Worm (Caenorhabditis elegans) whole organism, L2 larva: ENCODE data around the gene F01G10.6.

Experiments used
- F13H6.1 ChIP-seq: sonication (generic microtip); optimal IDR thresholded peaks from 2 replicates; lab custom pipeline; 2016; ENCODE audit warnings: missing genetic modification characterization, missing compliant biosample characterization
- ZK546.5 ChIP-seq: sonication (generic microtip); optimal IDR thresholded peaks from 2 replicates; lab custom pipeline; 2017; ENCODE audit warnings: missing biosample characterization, missing genetic modification characterization
- aly-2 ChIP-seq: fragments of 150-350 bp; optimal IDR thresholded peaks from 2 replicates; lab custom pipeline; 2014; ENCODE audit warnings: missing biosample characterization, missing genetic modification characterization
- ama-1 ChIP-seq: fragments of 150-350 bp; optimal IDR thresholded peaks from 2 replicates; lab custom pipeline; 2018; ENCODE audit warnings: inconsistent platforms
- blmp-1 ChIP-seq: sonication (generic microtip); optimal IDR thresholded peaks from 2 replicates; lab custom pipeline; 2017; ENCODE audit warnings: missing genetic modification characterization, mild to moderate bottlenecking, missing compliant biosample characterization, antibody characterized with exemption, moderate library complexity; ENCODE audit not compliant: insufficient read depth
- ceh-16 ChIP-seq: fragments of 150-350 bp; optimal IDR thresholded peaks from 2 replicates; lab custom pipeline; 2014; ENCODE audit warnings: missing biosample characterization, missing genetic modification characterization
- ceh-82 ChIP-seq: fragments of 150-350 bp; optimal IDR thresholded peaks from 2 replicates; lab custom pipeline; 2014; ENCODE audit warnings: missing biosample characterization, missing genetic modification characterization
- crh-2 ChIP-seq: sonication (generic microtip); optimal IDR thresholded peaks from 2 replicates; lab custom pipeline; 2017; ENCODE audit warnings: missing biosample characterization, missing genetic modification characterization
- elt-1 ChIP-seq: fragments of 150-350 bp; optimal IDR thresholded peaks from 2 replicates; lab custom pipeline; 2014; ENCODE audit warnings: missing biosample characterization, missing genetic modification characterization
- fos-1 ChIP-seq: fragments of 150-350 bp; optimal IDR thresholded peaks from 2 replicates; lab custom pipeline; 2014; ENCODE audit warnings: missing biosample characterization, missing genetic modification characterization
- gmeb-1 ChIP-seq: fragments of 150-350 bp; optimal IDR thresholded peaks from 2 replicates; lab custom pipeline; 2014; ENCODE audit warnings: missing biosample characterization, missing genetic modification characterization
- lin-11 ChIP-seq: fragments of 150-350 bp; sonication (generic microtip); optimal IDR thresholded peaks from 2 replicates; lab custom pipeline; 2014; ENCODE audit warnings: missing biosample characterization, missing genetic modification characterization, inconsistent platforms, mixed read lengths
- lin-13 ChIP-seq: fragments of 150-350 bp; optimal IDR thresholded peaks from 2 replicates; lab custom pipeline; 2014; ENCODE audit warnings: missing biosample characterization, missing genetic modification reagents, missing genetic modification characterization
- lsy-2 ChIP-seq, 2 experiments: fragments of 150-350 bp in 1 of 2; sonication (generic microtip) in 1 of 2; optimal IDR thresholded peaks; 2 replicates each; lab custom pipeline; 2014 to 2017; ENCODE audit warnings: missing biosample characterization in 2 of 2, missing genetic modification characterization in 2 of 2
- mdl-1 ChIP-seq, 2 experiments: fragments of 150-350 bp in 1 of 2; sonication (generic microtip) in 1 of 2; optimal IDR thresholded peaks; 2 replicates each; lab custom pipeline; 2017; ENCODE audit warnings: missing biosample characterization in 2 of 2, missing genetic modification characterization in 2 of 2
- nhr-11 ChIP-seq: fragments of 150-350 bp; optimal IDR thresholded peaks from 2 replicates; lab custom pipeline; 2014; ENCODE audit warnings: missing biosample characterization, missing genetic modification characterization
- nhr-12 ChIP-seq: fragments of 150-350 bp; optimal IDR thresholded peaks from 2 replicates; lab custom pipeline; 2014; ENCODE audit warnings: missing biosample characterization, missing genetic modification characterization
- nhr-129 ChIP-seq: fragments of 150-350 bp; optimal IDR thresholded peaks from 2 replicates; lab custom pipeline; 2014; ENCODE audit warnings: missing biosample characterization, missing genetic modification characterization
- nhr-237 ChIP-seq: fragments of 150-350 bp; optimal IDR thresholded peaks from 2 replicates; lab custom pipeline; 2014; ENCODE audit warnings: missing biosample characterization, missing genetic modification characterization
- nhr-25 ChIP-seq: fragments of 150-350 bp; sonication (generic microtip); optimal IDR thresholded peaks from 3 replicates; lab custom pipeline; 2014; ENCODE audit warnings: missing biosample characterization, missing genetic modification characterization
- nhr-6 ChIP-seq: fragments of 150-350 bp; optimal IDR thresholded peaks from 2 replicates; lab custom pipeline; 2014; ENCODE audit warnings: missing biosample characterization, missing genetic modification characterization
- nhr-77 ChIP-seq: fragments of 150-350 bp; optimal IDR thresholded peaks from 2 replicates; lab custom pipeline; 2014; ENCODE audit warnings: missing biosample characterization, missing genetic modification characterization
- peb-1 ChIP-seq: fragments of 150-350 bp; optimal IDR thresholded peaks from 2 replicates; lab custom pipeline; 2014; ENCODE audit warnings: missing biosample characterization, missing genetic modification characterization
- skn-1 ChIP-seq: sonication (generic microtip); optimal IDR thresholded peaks from 2 replicates; lab custom pipeline; 2017; ENCODE audit warnings: missing biosample characterization, missing genetic modification characterization
- sma-3 ChIP-seq: sonication (generic microtip); optimal IDR thresholded peaks from 2 replicates; lab custom pipeline; 2016; ENCODE audit warnings: missing genetic modification reagents, missing genetic modification characterization, missing compliant biosample characterization
- sma-9 ChIP-seq, 2 experiments: fragments of 150-350 bp in 1 of 2; sonication (generic microtip) in 1 of 2; optimal IDR thresholded peaks; 2 replicates each; lab custom pipeline; 2014 to 2016; ENCODE audit warnings: missing genetic modification characterization in 2 of 2, mild to moderate bottlenecking in 1 of 2, missing biosample characterization in 1 of 2, missing compliant biosample characterization in 1 of 2, missing genetic modification reagents in 1 of 2, moderate library complexity in 1 of 2
- unc-39 ChIP-seq: fragments of 150-350 bp; optimal IDR thresholded peaks from 2 replicates; lab custom pipeline; 2014; ENCODE audit warnings: missing biosample characterization, missing genetic modification characterization
- unc-55 ChIP-seq: fragments of 150-350 bp; sonication (generic microtip); optimal IDR thresholded peaks from 3 replicates; lab custom pipeline; 2014; ENCODE audit warnings: missing biosample characterization, missing genetic modification reagents, missing genetic modification characterization
- unc-62 ChIP-seq: fragments of 150-350 bp; optimal IDR thresholded peaks from 2 replicates; lab custom pipeline; 2014; ENCODE audit warnings: missing biosample characterization, missing genetic modification reagents, missing genetic modification characterization
- ztf-1 ChIP-seq: fragments of 200-800 bp; sonication (Bioruptor generic); conservative IDR thresholded peaks from 2 replicates; pipeline ENCODE4 v1.3.6; 2022; ENCODE audit warnings: missing genetic modification characterization, missing compliant biosample characterization

The F01G10.6 gene

DNA sequence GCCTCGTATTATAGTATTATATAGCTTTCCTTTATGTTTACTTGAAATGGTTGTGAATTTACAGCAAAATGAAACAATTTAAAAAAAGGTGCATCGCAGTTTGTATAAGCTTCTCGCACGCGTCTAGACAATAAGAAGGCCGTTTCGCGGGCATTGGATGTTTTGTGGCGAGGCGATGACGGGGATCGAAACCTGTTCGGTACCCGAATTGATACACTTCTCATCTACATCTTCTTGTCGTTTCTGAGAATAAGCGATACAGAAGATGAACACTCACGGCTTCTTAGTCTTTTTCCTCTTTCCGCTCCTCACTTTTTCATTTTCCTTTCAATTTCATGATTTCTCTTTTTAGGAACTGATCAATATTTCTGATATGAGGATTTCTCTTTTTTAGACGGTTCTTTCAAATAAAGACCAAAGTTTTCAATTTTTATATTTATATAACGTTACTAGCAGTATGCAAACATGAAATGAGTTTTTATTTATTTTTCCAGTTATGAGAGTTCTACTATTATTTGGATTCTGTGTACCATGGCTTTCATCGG lies 18.3 kb upstream of the F01G10.6 start, which contains the start of gene F01G10.10:
F01G10.10 (plus strand) TSS at position 495 of the 545 bp plus-strand sequence.
- peak in 1 of 2 experiments; percentile 36 for TF ChIP-seq lsy-2 (tag; optimal IDR thresholded peaks at IDR 0.05; lab: Kevin White, UChicago)
- TF ChIP-seq ama-1 (lab: Kevin White, UChicago), result no peak
- TF ChIP-seq peb-1 (tag; lab: Kevin White, UChicago), result no peak
- TF ChIP-seq blmp-1 (tag; lab: Kevin White, UChicago), result peak; percentile 77
- TF ChIP-seq crh-2 (tag; lab: Kevin White, UChicago), result peak; percentile 61
- peak; percentile 45 for TF ChIP-seq nhr-25 (tag; lab: Kevin White, UChicago)
- no peak for TF ChIP-seq nhr-12
- TF ChIP-seq sma-3 (GFP tag; lab: Kevin White, UChicago), result peak; percentile 26
- no peak for TF ChIP-seq elt-1 (tag; lab: Kevin White, UChicago)
- TF ChIP-seq nhr-77 (tag; lab: Kevin White, UChicago), result no peak

DNA sequence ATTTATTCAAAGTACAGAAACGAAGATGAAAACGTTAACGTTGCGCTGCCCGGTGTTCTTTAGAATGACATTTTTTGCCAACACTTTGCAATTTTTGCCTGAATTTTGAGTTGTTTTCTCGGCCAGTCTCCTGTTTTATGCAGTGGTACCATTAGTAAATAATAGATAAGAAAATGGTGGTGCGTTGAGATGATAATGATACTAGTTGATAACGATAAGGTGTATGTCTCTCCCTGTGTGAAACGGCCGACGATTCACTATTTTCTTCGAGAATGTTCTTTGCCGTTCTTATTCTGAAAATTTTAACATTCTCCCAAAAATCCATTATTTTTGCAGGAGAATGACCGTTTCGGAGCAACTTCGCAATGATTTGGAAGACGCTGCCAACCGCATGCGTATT lies 15.8 kb upstream of the F01G10.6 start, which contains the start of gene tkt-1:
tkt-1 (plus strand) TSS at position 337 of the 400 bp plus-strand sequence.
- TF ChIP-seq sma-9 (GFP tag; optimal IDR thresholded peaks at IDR 0.05; lab: Kevin White, UChicago), result peak; percentile 28
- TF ChIP-seq sma-9 (tag; optimal IDR thresholded peaks at IDR 0.05; lab: Kevin White, UChicago), result no peak
- peak; percentile 79 for TF ChIP-seq fos-1 (tag; lab: Kevin White, UChicago)
- peak; percentile 81 for TF ChIP-seq crh-2 (tag; lab: Kevin White, UChicago)
- TF ChIP-seq nhr-6 (tag; lab: Kevin White, UChicago), result no peak

DNA sequence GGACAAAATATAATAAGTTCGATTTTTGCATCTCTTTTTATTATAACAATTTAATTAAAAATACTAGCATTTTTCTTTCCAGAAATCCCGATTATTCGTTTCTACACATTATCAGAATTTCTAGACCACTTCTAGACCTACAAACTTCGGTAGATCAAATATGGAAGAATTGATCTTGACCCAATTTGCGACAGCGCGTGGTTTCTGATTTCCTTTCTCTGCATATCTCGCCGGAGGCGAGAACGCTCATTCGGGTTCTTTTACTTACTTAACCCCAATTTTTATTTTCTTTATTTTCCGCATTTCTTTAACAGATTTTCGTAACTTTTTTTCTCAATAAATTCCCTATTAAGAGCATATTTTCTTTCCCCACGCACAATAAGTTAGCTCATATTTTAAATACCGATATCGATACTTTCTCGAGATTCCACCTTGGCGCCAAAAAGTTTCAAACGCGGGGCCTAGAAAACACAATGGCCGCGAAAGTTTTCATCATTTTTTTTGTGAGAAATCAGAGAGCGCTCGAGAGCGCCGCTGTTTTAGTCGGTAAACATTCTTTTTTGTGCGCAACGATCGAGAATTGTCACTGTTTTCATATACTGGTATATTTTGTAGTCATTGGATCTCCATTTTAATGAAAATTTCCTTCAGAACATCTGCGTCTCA lies 15.2 kb upstream of the F01G10.6 start:
- TF ChIP-seq nhr-129 (tag; lab: Kevin White, UChicago) (peak; percentile 68), lin-13 (peak; percentile 25), gmeb-1 (peak; percentile 79), nhr-237 (tag; lab: Kevin White, UChicago) (no peak), crh-2 (tag; lab: Kevin White, UChicago) (peak; percentile 24), lsy-2 (tag; optimal IDR thresholded peaks at IDR 0.05; lab: Kevin White, UChicago) (peak in 1 of 2 experiments; percentile 41), lin-11 (no peak)

DNA sequence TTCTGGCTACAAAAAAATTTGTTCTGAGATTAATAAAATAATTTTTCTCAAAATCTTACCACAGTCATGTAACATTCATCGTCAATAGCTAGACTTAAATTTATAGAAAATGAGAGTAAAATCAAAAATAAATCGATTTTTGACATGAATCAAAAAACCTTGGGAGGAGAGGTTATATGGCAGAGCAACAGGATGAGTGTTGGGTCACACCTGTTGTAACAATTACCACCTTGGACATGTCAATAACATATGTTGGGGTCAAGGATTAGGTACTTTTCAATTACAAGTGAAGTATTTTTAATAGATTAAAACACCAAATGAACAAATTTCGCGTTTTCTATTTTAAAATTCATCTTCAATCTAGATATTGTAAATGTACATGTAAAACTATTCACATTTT lies 14.2 kb upstream of the F01G10.6 start, which contains the start of gene lipl-7:
lipl-7 (minus strand) TSS at position 165 of the 400 bp plus-strand sequence.
- TF ChIP-seq unc-55 (GFP tag; lab: Kevin White, UChicago) (no peak), sma-9 (GFP tag; optimal IDR thresholded peaks at IDR 0.05; lab: Kevin White, UChicago) (no peak), sma-9 (tag; optimal IDR thresholded peaks at IDR 0.05; lab: Kevin White, UChicago) (no peak), ztf-1 (GFP tag; lab: Robert Waterston, UW) (no peak), aly-2 (no peak), ZK546.5 (tag; lab: Kevin White, UChicago) (no peak), ceh-82 (tag; lab: Kevin White, UChicago) (no peak), nhr-11 (no peak), F13H6.1 (tag; lab: Kevin White, UChicago) (no peak), ceh-16 (no peak), unc-39 (tag; lab: Kevin White, UChicago) (no peak), lin-13 (no peak), ama-1 (lab: Kevin White, UChicago) (no peak), blmp-1 (tag; lab: Kevin White, UChicago) (no peak), elt-1 (tag; lab: Kevin White, UChicago) (no peak), gmeb-1 (no peak)
- TF ChIP-seq, all 48 proteins: peak for 0

DNA sequence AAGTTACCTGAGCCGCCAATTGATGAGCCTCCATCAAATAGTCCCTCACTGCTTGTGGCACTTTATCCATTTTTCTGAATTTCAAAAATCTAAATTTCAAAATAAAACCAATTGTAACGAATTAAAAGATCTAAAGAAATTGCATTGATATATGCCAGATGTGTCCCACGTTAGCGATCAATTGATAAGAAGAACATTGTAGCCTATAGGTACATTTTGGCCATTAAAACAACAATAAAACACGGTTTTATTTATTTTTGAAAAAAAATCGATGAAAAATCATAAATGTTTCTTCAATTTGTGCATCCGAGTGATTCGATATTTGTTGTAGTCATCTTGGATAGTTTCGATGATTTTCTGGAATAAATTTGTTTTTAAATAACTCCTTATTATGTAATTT lies 11.6 kb upstream of the F01G10.6 start, which contains the start of gene ech-8:
ech-8 (minus strand) TSS at position 132 of the 400 bp plus-strand sequence.
- peak; percentile 31 for TF ChIP-seq crh-2 (tag; lab: Kevin White, UChicago)
- no peak for TF ChIP-seq nhr-25 (tag; lab: Kevin White, UChicago)
- no peak for TF ChIP-seq peb-1 (tag; lab: Kevin White, UChicago)
- TF ChIP-seq fos-1 (tag; lab: Kevin White, UChicago), result peak; percentile 20

DNA sequence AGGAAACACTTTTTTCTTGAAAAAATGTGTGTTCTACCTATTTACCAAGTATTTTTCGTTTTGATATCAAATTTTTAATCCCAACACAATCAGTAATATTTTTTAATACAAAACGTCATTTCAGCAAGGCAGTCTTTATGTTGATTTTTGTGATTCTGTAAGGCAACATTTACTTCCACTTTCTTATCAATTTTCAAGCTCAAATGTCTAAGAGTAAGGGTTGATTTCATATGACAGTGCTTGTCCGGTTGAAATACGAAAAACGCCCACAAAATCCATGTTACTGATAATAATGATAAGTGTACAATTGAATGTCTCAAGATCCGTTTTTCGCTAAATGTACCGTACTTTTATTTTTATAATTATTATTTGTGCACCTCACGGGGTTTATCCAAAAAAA lies 8.7 kb upstream of the F01G10.6 start:
- no peak for TF ChIP-seq ztf-1 (GFP tag; lab: Robert Waterston, UW)
- TF ChIP-seq fos-1 (tag; lab: Kevin White, UChicago), result peak; percentile 71
- no peak for TF ChIP-seq mdl-1 (tag; optimal IDR thresholded peaks at IDR 0.05; lab: Kevin White, UChicago)
- no peak for TF ChIP-seq skn-1 (tag; lab: Kevin White, UChicago)
- no peak for TF ChIP-seq unc-62 (GFP tag; lab: Kevin White, UChicago)
